Worm (Caenorhabditis elegans) whole organism, late embryonic: ENCODE results near the gene cid-1.

Source experiments
- C38D4.7 ChIP-seq: fragments of 200-800 bp; sonication (Bioruptor generic); optimal IDR thresholded peaks from 2 replicates; lab custom pipeline; 2018; ENCODE audit warnings: mild to moderate bottlenecking, missing genetic modification characterization, moderate library complexity, missing compliant biosample characterization
- K09A11.1 ChIP-seq: sonication (generic microtip); optimal IDR thresholded peaks from 2 replicates; lab custom pipeline; 2017; ENCODE audit warnings: antibody characterized with exemption, mild to moderate bottlenecking, missing genetic modification characterization, missing compliant biosample characterization; ENCODE audit not compliant: insufficient read depth
- Y22D7AL.16 ChIP-seq: sonication (generic microtip); optimal IDR thresholded peaks from 2 replicates; lab custom pipeline; 2016; ENCODE audit warnings: missing genetic modification characterization, missing compliant biosample characterization
- ahr-1 ChIP-seq: sonication (generic microtip); optimal IDR thresholded peaks from 2 replicates; lab custom pipeline; 2016; ENCODE audit warnings: missing genetic modification characterization, missing compliant biosample characterization
- ama-1 ChIP-seq: fragments of 150-350 bp; optimal IDR thresholded peaks from 2 replicates; lab custom pipeline; 2014
- ceh-14 ChIP-seq: sonication (generic microtip); optimal IDR thresholded peaks from 2 replicates; lab custom pipeline; 2016; ENCODE audit warnings: missing genotype, missing genetic modification characterization, missing compliant biosample characterization
- ceh-19 ChIP-seq: fragments of 200-800 bp; sonication (Bioruptor generic); optimal IDR thresholded peaks from 2 replicates; lab custom pipeline; 2018; ENCODE audit warnings: mild to moderate bottlenecking, missing genetic modification characterization, missing compliant biosample characterization
- ceh-2 ChIP-seq: sonication (generic microtip); optimal IDR thresholded peaks from 2 replicates; lab custom pipeline; 2016; ENCODE audit warnings: missing genotype, missing genetic modification characterization, missing compliant biosample characterization
- ceh-24 ChIP-seq: sonication (generic microtip); optimal IDR thresholded peaks from 2 replicates; lab custom pipeline; 2016; ENCODE audit warnings: mild to moderate bottlenecking, missing genetic modification characterization, missing compliant biosample characterization
- ceh-30 ChIP-seq: fragments of 150-350 bp; optimal IDR thresholded peaks from 2 replicates; lab custom pipeline; 2014; ENCODE audit warnings: missing biosample characterization, missing genetic modification characterization
- ceh-48 ChIP-seq: sonication (generic microtip); optimal IDR thresholded peaks from 2 replicates; lab custom pipeline; 2016; ENCODE audit warnings: missing genetic modification characterization, inconsistent platforms, missing compliant biosample characterization
- ceh-6 ChIP-seq: fragments of 200-800 bp; sonication (Bioruptor generic); optimal IDR thresholded peaks from 2 replicates; lab custom pipeline; 2018; ENCODE audit warnings: mild to moderate bottlenecking, missing genetic modification characterization, missing compliant biosample characterization
- che-1 ChIP-seq: sonication (generic microtip); optimal IDR thresholded peaks from 2 replicates; lab custom pipeline; 2016; ENCODE audit warnings: mild to moderate bottlenecking, missing genetic modification characterization, missing compliant biosample characterization
- dve-1 ChIP-seq: sonication (generic microtip); optimal IDR thresholded peaks from 2 replicates; lab custom pipeline; 2017; ENCODE audit warnings: antibody characterized with exemption, mild to moderate bottlenecking, missing genetic modification characterization, missing compliant biosample characterization
- ets-4 ChIP-seq: sonication (generic microtip); optimal IDR thresholded peaks from 2 replicates; lab custom pipeline; 2016; ENCODE audit warnings: missing genetic modification characterization, missing compliant biosample characterization
- fkh-10 ChIP-seq: fragments of 150-350 bp; optimal IDR thresholded peaks from 2 replicates; lab custom pipeline; 2014; ENCODE audit warnings: missing biosample characterization, missing genetic modification reagents, missing genetic modification characterization
- fkh-6 ChIP-seq: sonication (generic microtip); optimal IDR thresholded peaks from 2 replicates; lab custom pipeline; 2016; ENCODE audit warnings: missing genetic modification characterization, missing compliant biosample characterization
- hlh-13 ChIP-seq: fragments of 200-800 bp; sonication (Bioruptor generic); optimal IDR thresholded peaks from 2 replicates; lab custom pipeline; 2018; ENCODE audit warnings: mild to moderate bottlenecking, missing genetic modification characterization, missing compliant biosample characterization
- hlh-8 ChIP-seq: sonication (generic microtip); optimal IDR thresholded peaks from 2 replicates; lab custom pipeline; 2016; ENCODE audit warnings: missing genotype, missing genetic modification characterization, missing compliant biosample characterization
- mec-3 ChIP-seq: sonication (generic microtip); optimal IDR thresholded peaks from 2 replicates; lab custom pipeline; 2016; ENCODE audit warnings: borderline replicate concordance, missing genetic modification characterization, missing compliant biosample characterization
- nhr-232 ChIP-seq: sonication (generic microtip); optimal IDR thresholded peaks from 2 replicates; lab custom pipeline; 2016; ENCODE audit warnings: missing genetic modification characterization, missing compliant biosample characterization
- npax-4 ChIP-seq: sonication (generic microtip); optimal IDR thresholded peaks from 2 replicates; lab custom pipeline; 2016; ENCODE audit warnings: missing genetic modification characterization, missing compliant biosample characterization
- odd-2 ChIP-seq: sonication (generic microtip); optimal IDR thresholded peaks from 2 replicates; lab custom pipeline; 2017; ENCODE audit warnings: antibody characterized with exemption, mild to moderate bottlenecking, missing genetic modification characterization, missing compliant biosample characterization
- pag-3 ChIP-seq: sonication (generic microtip); optimal IDR thresholded peaks from 2 replicates; lab custom pipeline; 2016; ENCODE audit warnings: missing compliant biosample characterization, missing genetic modification characterization, borderline replicate concordance
- pax-1 ChIP-seq: fragments of 150-350 bp; optimal IDR thresholded peaks from 2 replicates; lab custom pipeline; 2014; ENCODE audit warnings: missing biosample characterization, missing genetic modification characterization
- pros-1 ChIP-seq: fragments of 150-350 bp; optimal IDR thresholded peaks from 2 replicates; lab custom pipeline; 2014; ENCODE audit warnings: missing biosample characterization, missing genetic modification reagents, missing genetic modification characterization
- rnt-1 ChIP-seq: sonication (generic microtip); optimal IDR thresholded peaks from 2 replicates; lab custom pipeline; 2016; ENCODE audit warnings: missing genetic modification characterization, missing compliant biosample characterization
- sdc-2 ChIP-seq: sonication (generic microtip); optimal IDR thresholded peaks from 2 replicates; lab custom pipeline; 2016; ENCODE audit warnings: missing genotype, missing genetic modification characterization, missing compliant biosample characterization
- sox-2 ChIP-seq: fragments of 200-800 bp; sonication (Bioruptor generic); IDR thresholded peaks from 2 replicates; pipeline ENCODE4 v1.3.6; 2022; ENCODE audit warnings: missing genetic modification reagents, missing genetic modification characterization, missing compliant biosample characterization
- unc-3 ChIP-seq, 2 experiments: fragments of 200-800 bp in 1 of 2; sonication (Bioruptor generic) in 1 of 2; sonication (generic microtip) in 1 of 2; conservative IDR thresholded peaks in 1 of 2; optimal IDR thresholded peaks in 1 of 2; 2 replicates each; pipeline versions ENCODE4 v1.3.6 to Lab custom; 2016 to 2022; ENCODE audit warnings: missing compliant biosample characterization in 2 of 2, missing genetic modification characterization in 2 of 2, missing genetic modification reagents in 1 of 2
- unc-42 ChIP-seq: sonication (generic microtip); optimal IDR thresholded peaks from 2 replicates; lab custom pipeline; 2016; ENCODE audit warnings: missing genotype, missing genetic modification characterization, missing compliant biosample characterization
- unc-55 ChIP-seq: sonication (generic microtip); optimal IDR thresholded peaks from 2 replicates; lab custom pipeline; 2017; ENCODE audit warnings: missing biosample characterization, missing genetic modification reagents, missing genetic modification characterization

cid-1 gene

DNA sequence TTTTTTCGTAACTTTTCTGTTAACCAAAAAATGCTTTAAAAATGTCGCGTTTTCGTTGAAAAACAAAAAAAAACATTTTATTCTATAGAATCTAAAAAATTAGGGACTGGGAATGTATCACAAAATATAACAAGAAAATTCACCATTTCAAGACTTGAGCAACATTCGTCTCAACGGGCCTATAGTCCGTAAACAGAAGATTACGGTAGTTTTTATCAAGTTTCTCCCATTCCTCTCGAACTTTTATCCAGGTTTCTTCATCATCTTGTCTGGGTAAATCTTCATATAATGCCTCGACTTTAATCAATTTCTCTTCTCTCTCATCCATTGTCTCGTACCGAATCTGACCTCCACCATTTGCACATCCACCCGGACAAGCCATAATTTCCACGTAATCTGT lies 18.3 kb upstream of the cid-1 start:
- no peak for TF ChIP-seq pax-1
- no peak for TF ChIP-seq mec-3 (tag; lab: Kevin White, UChicago)
- no peak for TF ChIP-seq ets-4
- TF ChIP-seq ceh-6 (GFP tag; lab: Kevin White, UChicago): no peak
- no peak for TF ChIP-seq sox-2
- TF ChIP-seq ama-1 (lab: Kevin White, UChicago): no peak
- TF ChIP-seq fkh-10 (GFP tag; lab: Kevin White, UChicago): no peak
- TF ChIP-seq unc-3 (GFP tag; conservative IDR thresholded peaks at IDR 0.05; lab: Robert Waterston, UW): no peak
- TF ChIP-seq unc-3 (tag; optimal IDR thresholded peaks at IDR 0.05; lab: Kevin White, UChicago): no peak
- no peak for TF ChIP-seq hlh-8 (tag; lab: Kevin White, UChicago)
- TF ChIP-seq ceh-14 (tag; lab: Kevin White, UChicago): no peak
- TF ChIP-seq C38D4.7 (GFP tag; lab: Kevin White, UChicago): no peak
- no peak for TF ChIP-seq hlh-13 (GFP tag; lab: Kevin White, UChicago)
- TF ChIP-seq K09A11.1 (tag; lab: Kevin White, UChicago): no peak
- no peak for TF ChIP-seq unc-42 (tag; lab: Kevin White, UChicago)
- no peak for TF ChIP-seq rnt-1 (tag; lab: Kevin White, UChicago)
- no peak for TF ChIP-seq nhr-232 (tag; lab: Kevin White, UChicago)
- TF ChIP-seq ceh-48 (tag; lab: Kevin White, UChicago): no peak
- no peak for TF ChIP-seq Y22D7AL.16
- TF ChIP-seq fkh-6 (tag; lab: Kevin White, UChicago): no peak
- TF ChIP-seq dve-1 (tag; lab: Kevin White, UChicago): no peak
- TF ChIP-seq, all 69 proteins: peak for 0

DNA sequence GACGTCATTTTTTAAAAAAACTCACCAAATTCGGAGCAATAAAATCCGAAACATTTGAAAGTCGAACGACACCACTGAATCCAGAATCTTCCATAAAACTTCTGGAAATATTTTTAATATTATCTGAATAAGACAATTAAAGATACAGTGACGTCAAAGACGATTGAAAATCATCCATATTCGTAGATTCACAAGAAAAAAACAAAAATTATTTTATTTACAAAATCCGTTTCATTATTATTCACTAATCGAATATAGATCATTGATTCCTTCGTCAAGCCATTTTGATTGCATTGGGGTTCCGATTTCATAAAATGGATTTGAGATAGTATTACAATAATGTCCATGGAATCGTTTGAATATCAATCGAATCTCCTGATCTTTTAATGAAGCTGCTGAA lies 15.0 kb upstream of the cid-1 start, which contains the start of gene oxy-4:
oxy-4 (minus strand) TSS at position 101 of the 400 bp plus-strand sequence.
- TF ChIP-seq ceh-24: no peak
- no peak for TF ChIP-seq ama-1 (lab: Kevin White, UChicago)
- TF ChIP-seq che-1 (tag; lab: Kevin White, UChicago): no peak
- TF ChIP-seq Y22D7AL.16: no peak
- no peak for TF ChIP-seq sdc-2 (tag; lab: Kevin White, UChicago)
- TF ChIP-seq npax-4 (tag; lab: Kevin White, UChicago): no peak
- no peak for TF ChIP-seq unc-55 (GFP tag; lab: Kevin White, UChicago)
- TF ChIP-seq rnt-1 (tag; lab: Kevin White, UChicago): no peak
- TF ChIP-seq pros-1 (tag; lab: Kevin White, UChicago): no peak
- TF ChIP-seq mec-3 (tag; lab: Kevin White, UChicago): no peak
- TF ChIP-seq odd-2 (tag; lab: Kevin White, UChicago): no peak
- TF ChIP-seq sox-2: no peak
- no peak for TF ChIP-seq ceh-2 (tag; lab: Kevin White, UChicago)
- TF ChIP-seq C38D4.7 (GFP tag; lab: Kevin White, UChicago): no peak
- TF ChIP-seq, all 69 proteins: peak for 0

DNA sequence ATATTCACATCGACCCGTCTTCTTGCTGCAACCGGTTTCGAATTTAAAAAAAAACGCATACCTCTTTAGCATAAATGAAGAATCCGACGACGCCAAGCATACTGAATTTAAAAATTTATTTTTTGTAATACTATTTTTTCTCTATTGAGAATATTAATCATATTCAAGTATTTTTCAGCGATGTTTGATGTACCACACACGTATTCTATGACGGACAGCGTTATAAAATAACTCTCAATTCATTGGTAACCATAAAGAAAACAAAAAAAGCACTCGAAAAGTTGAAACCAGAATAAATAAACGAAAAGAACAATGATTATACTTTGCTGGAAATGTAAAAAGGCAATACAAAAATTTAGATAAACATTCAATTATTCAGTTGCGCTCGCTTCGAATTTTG lies 14.2 kb upstream of the cid-1 start, which contains the start of gene T10F2.5:
T10F2.5 (minus strand) TSS at position 101 of the 400 bp plus-strand sequence.
- TF ChIP-seq dve-1 (tag; lab: Kevin White, UChicago): no peak

DNA sequence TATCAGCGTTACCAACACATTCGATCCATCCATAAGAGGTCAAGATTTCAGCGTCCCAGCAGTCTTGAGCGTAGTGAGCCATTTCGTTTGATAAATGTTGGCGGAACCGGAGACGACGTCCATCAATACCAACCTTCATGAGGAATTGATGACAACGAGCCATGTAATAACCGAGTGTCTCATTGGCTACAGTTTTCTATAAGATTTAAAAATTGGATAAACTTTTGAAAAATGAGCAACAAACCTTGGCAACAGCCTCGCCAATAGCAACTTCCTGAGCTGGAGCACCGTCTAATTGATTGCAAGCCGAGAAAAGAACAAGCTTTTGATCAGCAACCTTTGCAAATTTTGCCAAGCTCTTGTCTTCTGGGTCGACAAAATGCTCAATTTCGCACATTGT lies 12.9 kb upstream of the cid-1 start:
- TF ChIP-seq ahr-1 (tag; lab: Kevin White, UChicago) (no peak), pag-3 (tag; lab: Kevin White, UChicago) (no peak), ceh-19 (GFP tag; lab: Kevin White, UChicago) (no peak), ceh-30 (no peak), odd-2 (tag; lab: Kevin White, UChicago) (no peak), C38D4.7 (GFP tag; lab: Kevin White, UChicago) (no peak)
- TF ChIP-seq, all 69 proteins: peak for 0
